Worm (Caenorhabditis elegans): ENCODE data around the gene F17E9.5.

The F17E9.5 gene

DNA sequence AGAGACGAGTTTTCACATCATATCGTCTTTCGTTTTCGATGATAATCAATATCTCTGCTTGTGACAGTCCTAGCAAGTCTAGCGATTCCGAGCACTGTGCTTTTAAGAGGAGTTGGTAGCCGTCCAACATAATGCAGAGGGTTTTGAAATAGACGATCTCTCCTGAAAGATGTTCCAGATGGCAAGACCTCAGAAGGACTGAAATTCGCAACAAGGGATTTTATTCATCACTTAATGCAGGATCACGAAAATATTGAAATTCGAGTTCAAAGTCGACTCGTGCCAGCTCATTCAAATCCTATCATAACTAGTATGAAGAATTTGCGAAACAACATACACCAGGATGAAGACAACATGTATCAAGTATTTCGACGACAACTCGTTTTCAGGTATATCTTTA lies 31.9 kb downstream of the F17E9.5 start, which contains the start of gene D2096.7 (continued):
- TF ChIP-seq rec-8 (tag; optimal IDR thresholded peaks at IDR 0.05) (no peak), zfh-2 (GFP tag; conservative IDR thresholded peaks at IDR 0.05) (no peak), ztf-3 (GFP tag; optimal IDR thresholded peaks at IDR 0.05) (no peak), nhr-179 (tag; optimal IDR thresholded peaks at IDR 0.05) (no peak), ceh-27 (GFP tag; optimal IDR thresholded peaks at IDR 0.05) (no peak), tlf-1 (GFP tag; optimal IDR thresholded peaks at IDR 0.05) (peak; percentile 62), fkh-3 (tag; optimal IDR thresholded peaks at IDR 0.05) (peak; percentile 77), tbp1 (GFP tag; optimal IDR thresholded peaks at IDR 0.05) (peak; percentile 72), chd-7 (tag; optimal IDR thresholded peaks at IDR 0.05) (peak; percentile 83), repo-1 (tag; optimal IDR thresholded peaks at IDR 0.05) (peak; percentile 88), Y56A3A.18 (GFP tag; IDR thresholded peaks at IDR 0.05) (peak; percentile 95), ets-4 (GFP tag; optimal IDR thresholded peaks at IDR 0.05) (peak; percentile 69), C17E4.6 (GFP tag; IDR thresholded peaks at IDR 0.05) (peak; percentile 76), F57C9.4 (tag; optimal IDR thresholded peaks at IDR 0.05) (peak; percentile 72), ztf-18 (tag; optimal IDR thresholded peaks at IDR 0.05) (peak; percentile 57), lir-1 (GFP tag; conservative IDR thresholded peaks at IDR 0.05) (no peak), bed-1 (GFP tag; IDR thresholded peaks at IDR 0.05) (peak; percentile 92), madf-8 (GFP tag; conservative IDR thresholded peaks at IDR 0.05) (no peak; the same call in 1 of the 2 replicates), ama-1 (optimal IDR thresholded peaks at IDR 0.05) (peak; percentile 74), ama-1 (GFP tag; optimal IDR thresholded peaks at IDR 0.05) (peak; percentile 76 to 95), nhr-27 (tag; optimal IDR thresholded peaks at IDR 0.05) (peak; percentile 85), snpc-1.1 (tag; optimal IDR thresholded peaks at IDR 0.05; ENCODE audit: insufficient read depth) (peak; percentile 48), F57A8.1 (GFP tag; optimal IDR thresholded peaks at IDR 0.05) (peak; percentile 44), ceh-58 (GFP tag; IDR thresholded peaks at IDR 0.05) (peak; percentile 96; the same call in 1 of the 2 replicates), sptf-2 (GFP tag; optimal IDR thresholded peaks at IDR 0.05) (no peak), F33H1.4 (GFP tag; IDR thresholded peaks at IDR 0.05) (peak; percentile 59), ztf-22 (GFP tag; optimal IDR thresholded peaks at IDR 0.05) (peak; percentile 10), mes-4 (tag; optimal IDR thresholded peaks at IDR 0.05) (peak; percentile 29), lin-26 (GFP tag; IDR thresholded peaks at IDR 0.05) (peak; percentile 85), F55B11.4 (tag; optimal IDR thresholded peaks at IDR 0.05; ENCODE audit: borderline replicate concordance, insufficient read depth) (no peak), akir-1 (GFP tag; optimal IDR thresholded peaks at IDR 0.05) (no peak), egl-44 (GFP tag; IDR thresholded peaks at IDR 0.05) (no peak; the same call in none of the 2 replicates), T07F8.4 (tag; optimal IDR thresholded peaks at IDR 0.05) (no peak), T26A5.8 (tag; optimal IDR thresholded peaks at IDR 0.05) (peak; percentile 93), let-526 (GFP tag; IDR thresholded peaks at IDR 0.05) (no peak), xnd-1 (tag; optimal IDR thresholded peaks at IDR 0.05) (peak; percentile 61), zim-3 (tag; optimal IDR thresholded peaks at IDR 0.05) (peak; percentile 64), dpff-1 (tag; optimal IDR thresholded peaks at IDR 0.05) (peak; percentile 79), F39B2.1 (GFP tag; IDR thresholded peaks at IDR 0.05) (peak; percentile 66), lin-54 (GFP tag; optimal IDR thresholded peaks at IDR 0.05) (peak; percentile 74), unc-130 (GFP tag; optimal IDR thresholded peaks at IDR 0.05) (peak; percentile 89), lin-35 (GFP tag; optimal IDR thresholded peaks at IDR 0.05) (peak in 1 of 3 experiments; percentile 67), lin-40 (tag; optimal IDR thresholded peaks at IDR 0.05) (no peak), ztf-26 (tag; optimal IDR thresholded peaks at IDR 0.05) (no peak), F23B12.7 (tag; optimal IDR thresholded peaks at IDR 0.05; ENCODE audit: insufficient read depth) (no peak), rpc-1 (optimal IDR thresholded peaks at IDR 0.05) (no peak), rpc-1 (tag; optimal IDR thresholded peaks at IDR 0.05) (peak; percentile 11), bed-2 (GFP tag; IDR thresholded peaks at IDR 0.05) (no peak), Y79H2A.3 (GFP tag; conservative IDR thresholded peaks at IDR 0.05) (peak; percentile 77)
